Worm (Caenorhabditis elegans): ENCODE measurements around the gene sdz-38.

The sdz-38 gene

DNA sequence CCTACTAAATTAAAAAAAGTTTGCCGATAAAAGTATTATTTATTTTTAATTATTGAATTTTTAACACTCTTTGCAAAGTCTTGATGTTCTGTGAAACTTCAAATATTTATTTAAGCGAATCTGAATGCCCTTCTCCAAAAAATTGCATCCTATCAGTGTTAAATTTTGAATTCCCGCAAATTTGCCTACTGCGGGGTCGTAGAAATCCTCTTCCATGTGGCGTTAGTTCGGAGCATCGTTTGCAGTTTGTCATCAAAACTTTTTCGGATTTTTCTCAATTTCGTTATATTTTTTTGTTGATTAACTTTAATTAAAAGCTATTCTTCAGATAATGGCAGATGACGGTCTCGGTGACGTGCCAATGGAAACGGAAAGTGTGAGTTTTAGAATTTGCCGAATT lies 41.2 kb downstream of the sdz-38 start, which contains the start of gene ufd-3:
Gene ufd-3, plus strand, starts transcription at position 324 of the 400 bp plus-strand sequence.
- TF ChIP-seq madf-8 (GFP tag; conservative IDR thresholded peaks at IDR 0.05) (peak; percentile 33; the same call in 1 of the 2 replicates), him-1 (tag; optimal IDR thresholded peaks at IDR 0.05) (peak; percentile 46), pbrm-1 (GFP tag; IDR thresholded peaks at IDR 0.05) (peak; percentile 54; the same call in 1 of the 2 replicates), atf-7 (tag; optimal IDR thresholded peaks at IDR 0.05) (peak; percentile 49), madf-3 (GFP tag; IDR thresholded peaks at IDR 0.05) (0 out of 2 replicates have a peak, but pooled peaks have one; percentile 59), attf-5 (GFP tag; optimal IDR thresholded peaks at IDR 0.05) (peak; percentile 81), akir-1 (GFP tag; optimal IDR thresholded peaks at IDR 0.05) (peak; percentile 24), lir-1 (GFP tag; conservative IDR thresholded peaks at IDR 0.05) (0 out of 2 replicates have a peak, but pooled peaks have one; percentile 30), zim-3 (tag; optimal IDR thresholded peaks at IDR 0.05) (no peak), F22D6.2 (tag; optimal IDR thresholded peaks at IDR 0.05) (peak; percentile 37), rec-8 (tag; optimal IDR thresholded peaks at IDR 0.05) (peak; percentile 43 to 73), K12H6.12 (tag; optimal IDR thresholded peaks at IDR 0.05) (peak; percentile 72), attf-3 (GFP tag; conservative IDR thresholded peaks at IDR 0.05) (peak; percentile 92), ceh-27 (GFP tag; optimal IDR thresholded peaks at IDR 0.05) (peak; percentile 90), lin-54 (GFP tag; optimal IDR thresholded peaks at IDR 0.05) (peak; percentile 99), K11D2.4 (GFP tag; IDR thresholded peaks at IDR 0.05) (peak; percentile 47; the same call in 1 of the 2 replicates), nhr-27 (tag; optimal IDR thresholded peaks at IDR 0.05) (peak; percentile 27), cebp-1 (GFP tag; IDR thresholded peaks at IDR 0.05) (no peak), cebp-1 (tag; optimal IDR thresholded peaks at IDR 0.05) (peak; percentile 63), ceh-91 (GFP tag; IDR thresholded peaks at IDR 0.05) (peak; percentile 19; the same call in 1 of the 2 replicates), mcd-1 (GFP tag; IDR thresholded peaks at IDR 0.05) (peak; percentile 72), B0336.3 (GFP tag; IDR thresholded peaks at IDR 0.05) (peak; percentile 86), F23B12.7 (tag; optimal IDR thresholded peaks at IDR 0.05; ENCODE audit: insufficient read depth) (peak; percentile 64), nhr-80 (tag; optimal IDR thresholded peaks at IDR 0.05) (peak; percentile 33), Y67H2A.10 (GFP tag; conservative IDR thresholded peaks at IDR 0.05) (peak; percentile 45; the same call in 1 of the 2 replicates), F57A8.1 (GFP tag; optimal IDR thresholded peaks at IDR 0.05) (no peak), tbx-9 (tag; optimal IDR thresholded peaks at IDR 0.05; ENCODE audit: borderline replicate concordance) (no peak), pha-4 (tag; optimal IDR thresholded peaks at IDR 0.05) (peak; percentile 78), egl-44 (GFP tag; IDR thresholded peaks at IDR 0.05) (0 out of 2 replicates have a peak, but pooled peaks have one; percentile 55), nfya-2 (GFP tag; IDR thresholded peaks at IDR 0.05) (0 out of 2 replicates have a peak, but pooled peaks have one; percentile 45), xnd-1 (tag; optimal IDR thresholded peaks at IDR 0.05) (peak; percentile 53), ceh-79 (tag; optimal IDR thresholded peaks at IDR 0.05) (no peak), athp-1 (tag; optimal IDR thresholded peaks at IDR 0.05) (peak; percentile 64), somi-1 (GFP tag; optimal IDR thresholded peaks at IDR 0.05) (peak; percentile 51), nhr-120 (GFP tag; IDR thresholded peaks at IDR 0.05) (no peak), ekl-4 (GFP tag; IDR thresholded peaks at IDR 0.05) (peak; percentile 75), hlh-26 (GFP tag; conservative IDR thresholded peaks at IDR 0.05) (no peak), ZK185.1 (tag; optimal IDR thresholded peaks at IDR 0.05; ENCODE audit: poor library complexity, severe bottlenecking) (peak; percentile 93), Y79H2A.3 (GFP tag; conservative IDR thresholded peaks at IDR 0.05) (0 out of 2 replicates have a peak, but pooled peaks have one; percentile 9), ccch-3 (GFP tag; optimal IDR thresholded peaks at IDR 0.05) (peak; percentile 72), B0035.1 (tag; optimal IDR thresholded peaks at IDR 0.05) (peak; percentile 58), madf-10 (tag; optimal IDR thresholded peaks at IDR 0.05) (peak; percentile 47), ztf-26 (tag; optimal IDR thresholded peaks at IDR 0.05) (peak; percentile 23), madf-6 (GFP tag; IDR thresholded peaks at IDR 0.05) (peak; percentile 75), F33H1.4 (GFP tag; IDR thresholded peaks at IDR 0.05) (peak; percentile 43; the same call in 1 of the 2 replicates), zfh-2 (GFP tag; conservative IDR thresholded peaks at IDR 0.05) (no peak), lsl-1 (GFP tag; optimal IDR thresholded peaks at IDR 0.05) (peak; percentile 54), Y53G8AR.9 (GFP tag; conservative IDR thresholded peaks at IDR 0.05) (no peak)
